Worm (Caenorhabditis elegans) whole organism, L4/young adult: Measurements from ENCODE around the gene tmbi-4.

Experiments
- dao-5 ChIP-seq: sonication (generic microtip); optimal IDR thresholded peaks from 2 replicates; lab custom pipeline; 2016; ENCODE audit warnings: missing genotype, missing genetic modification characterization, moderate library complexity, missing compliant biosample characterization
- him-1 ChIP-seq: sonication (generic microtip); optimal IDR thresholded peaks from 2 replicates; lab custom pipeline; 2016; ENCODE audit warnings: missing genotype, missing genetic modification reagents, missing genetic modification characterization, missing compliant biosample characterization

DNA sequence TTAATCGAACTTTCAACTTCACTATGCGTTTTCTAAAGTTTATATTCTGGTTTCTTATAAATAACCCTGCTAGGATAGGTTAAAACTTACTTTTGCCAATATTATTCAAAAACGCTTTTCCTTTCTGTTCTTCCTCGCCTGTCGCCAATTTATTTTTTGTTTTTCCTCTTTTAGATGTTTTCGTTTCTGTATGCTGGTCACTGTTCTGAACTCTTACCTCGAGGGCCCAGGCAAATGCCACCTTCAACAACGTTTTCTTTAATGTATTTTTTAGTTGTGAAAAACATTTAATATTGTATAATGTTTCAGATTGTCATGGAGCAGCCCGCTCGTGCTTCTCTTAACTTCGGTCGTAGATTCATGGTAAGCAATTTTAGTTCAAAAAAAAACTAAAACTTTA, 31.6 kb downstream of the tmbi-4 start, which contains the start of gene Y81B9A.3:
- TF ChIP-seq dao-5 (tag; lab: Kevin White, UChicago), result no peak
- TF ChIP-seq him-1 (tag; lab: Kevin White, UChicago), result no peak
